Worm (Caenorhabditis elegans) whole organism, L3 larva: Measurements from ENCODE around the gene M02H5.8.

ENCODE experiments used
- lin-39 ChIP-seq: fragments of 150-350 bp; optimal IDR thresholded peaks from 2 replicates; lab custom pipeline; 2018; ENCODE audit warnings: missing biosample characterization, missing genetic modification reagents, missing genetic modification characterization
- nfya-1 ChIP-seq: sonication (generic microtip); optimal IDR thresholded peaks from 2 replicates; lab custom pipeline; 2017; ENCODE audit warnings: missing genetic modification characterization, mild to moderate bottlenecking, missing compliant biosample characterization, antibody characterized with exemption, moderate library complexity; ENCODE audit not compliant: insufficient read depth
- nhr-11 ChIP-seq: fragments of 150-350 bp; optimal IDR thresholded peaks from 2 replicates; lab custom pipeline; 2014; ENCODE audit warnings: missing biosample characterization, missing genetic modification characterization
- nhr-237 ChIP-seq: fragments of 150-350 bp; optimal IDR thresholded peaks from 2 replicates; lab custom pipeline; 2014; ENCODE audit warnings: missing biosample characterization, missing genetic modification characterization
- nhr-77 ChIP-seq: fragments of 150-350 bp; optimal IDR thresholded peaks from 2 replicates; lab custom pipeline; 2014; ENCODE audit warnings: missing biosample characterization, missing genetic modification characterization
- skn-1 ChIP-seq: fragments of 150-350 bp; optimal IDR thresholded peaks from 2 replicates; lab custom pipeline; 2014; ENCODE audit warnings: missing biosample characterization, missing genetic modification characterization
- unc-62 ChIP-seq: fragments of 150-350 bp; sonication (generic microtip); optimal IDR thresholded peaks from 4 replicates; lab custom pipeline; 2014; ENCODE audit warnings: missing biosample characterization, missing genetic modification reagents, missing genetic modification characterization

DNA sequence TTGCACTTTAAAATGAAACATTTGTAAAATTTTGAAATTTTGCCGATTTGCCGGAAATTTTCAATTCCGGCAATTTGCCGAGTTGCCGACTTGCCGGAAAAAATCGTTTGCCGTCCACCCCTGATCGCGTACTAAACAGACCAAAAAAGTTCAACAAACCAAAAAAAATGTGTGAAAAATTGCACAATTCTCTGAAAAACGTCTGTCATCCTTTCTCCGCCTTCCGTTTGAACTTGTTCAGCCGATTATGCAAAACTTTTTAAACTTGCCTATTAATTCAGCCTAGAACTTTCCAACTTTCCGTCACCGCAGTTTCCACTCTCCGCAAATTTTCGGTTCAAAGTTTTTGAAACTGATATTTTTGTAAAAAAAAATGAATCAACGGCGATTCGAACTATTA lies 25.6 kb upstream of the M02H5.8 start, which contains the start of gene B0554.5:
- TF ChIP-seq skn-1 (no peak), nfya-1 (no peak), lin-39 (no peak), nhr-11 (tag; lab: Kevin White, UChicago) (no peak), nhr-77 (no peak), unc-62 (GFP tag; lab: Kevin White, UChicago) (no peak), nhr-237 (tag; lab: Kevin White, UChicago) (no peak)
